Worm (Caenorhabditis elegans) whole organism, L4/young adult: ENCODE measurements around the gene ddx-15.
A peak's percentile ranks its signal among the peaks of the same experiment; 100 is the strongest.

Source experiments
- W03F9.2 ChIP-seq: fragments of 150-350 bp; optimal IDR thresholded peaks from 2 replicates; lab custom pipeline; 2014; ENCODE audit warnings: missing biosample characterization, missing genetic modification characterization
- dao-5 ChIP-seq: sonication (generic microtip); optimal IDR thresholded peaks from 2 replicates; lab custom pipeline; 2016; ENCODE audit warnings: missing genotype, missing genetic modification characterization, moderate library complexity, missing compliant biosample characterization
- him-1 ChIP-seq: sonication (generic microtip); optimal IDR thresholded peaks from 2 replicates; lab custom pipeline; 2016; ENCODE audit warnings: missing genotype, missing genetic modification reagents, missing genetic modification characterization, missing compliant biosample characterization

ddx-15 gene

ce11 chrIII:5550193-5550592 lies 41.3 kb downstream of the ddx-15 start:
- TF ChIP-seq him-1 (no peak), dao-5 (tag; lab: Kevin White, UChicago) (no peak), W03F9.2 (tag; lab: Kevin White, UChicago) (no peak)

DNA sequence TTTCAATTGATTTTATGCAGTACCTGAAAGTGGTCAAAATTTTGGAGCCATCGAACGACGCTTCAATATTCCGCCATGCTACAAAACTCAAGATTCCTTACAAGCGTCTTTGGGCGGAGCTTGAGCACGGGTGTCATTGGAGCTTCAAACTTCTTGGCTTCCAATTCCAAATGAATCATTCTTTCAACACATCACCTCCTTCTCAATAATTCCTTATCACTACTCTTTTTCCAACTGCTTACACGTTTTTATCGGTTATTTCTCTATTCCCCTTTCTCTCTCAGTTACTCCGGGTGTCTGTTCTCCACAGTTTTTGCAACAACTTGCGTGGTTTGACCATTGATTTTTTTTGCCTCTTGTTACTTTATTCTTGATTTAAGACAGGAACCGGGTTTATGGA lies 44.8 kb downstream of the ddx-15 start, which contains the start of gene F09F7.5:
Gene F09F7.5, plus strand, starts transcription at position 258 of the 400 bp plus-strand sequence.
- TF ChIP-seq W03F9.2 (tag; lab: Kevin White, UChicago) (no peak), dao-5 (tag; lab: Kevin White, UChicago) (no peak), him-1 (no peak)

ce11 chrIII:5546309-5546708 lies 45.2 kb downstream of the ddx-15 start:
- no peak for TF ChIP-seq him-1
- no peak for TF ChIP-seq W03F9.2 (tag; lab: Kevin White, UChicago)
- no peak for TF ChIP-seq dao-5 (tag; lab: Kevin White, UChicago)

ce11 chrIII:5543727-5544345 lies 47.7 kb downstream of the ddx-15 start, which contains the start of gene D1044.1:
Gene D1044.1 (plus strand): TSS chrIII:5544295.
- TF ChIP-seq W03F9.2 (tag; lab: Kevin White, UChicago) (no peak), him-1 (no peak), dao-5 (tag; lab: Kevin White, UChicago) (no peak)

ce11 chrIII:5543050-5543449 lies 48.5 kb downstream of the ddx-15 start, which contains the start of gene D1044.6:
Gene D1044.6 (minus strand): TSS chrIII:5543177.
- TF ChIP-seq W03F9.2 (tag; lab: Kevin White, UChicago) (peak; percentile 19), him-1 (no peak)

DNA sequence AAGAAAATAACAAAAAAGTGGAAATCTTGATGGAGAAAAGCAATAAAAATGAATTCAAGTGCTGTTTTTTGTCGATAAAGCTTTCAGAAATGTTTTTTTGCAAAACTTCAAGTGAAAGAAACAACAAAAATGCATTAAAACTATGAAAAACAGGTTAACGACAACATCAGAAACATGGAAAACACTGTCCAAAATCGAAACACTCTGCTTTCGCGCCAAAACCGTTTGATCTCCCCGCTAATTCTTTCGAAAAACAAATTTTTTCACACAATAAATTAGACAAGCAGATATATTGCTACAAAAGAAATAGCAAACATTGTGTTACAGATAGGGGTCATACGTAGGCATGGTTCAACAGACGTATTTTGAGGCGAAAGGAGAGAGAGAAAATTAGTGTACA lies 49.7 kb downstream of the ddx-15 start:
- TF ChIP-seq him-1 (no peak), W03F9.2 (tag; lab: Kevin White, UChicago) (no peak), dao-5 (tag; lab: Kevin White, UChicago) (no peak)
